Comparison of ENCODE assay signal across 1 fruit fly cellular context in genomic region chr3L:1602064-1602832, dm6.
TF ChIP-seq lines count a peak whose summit lies in the region.

CG12104 (minus strand) TSS chr3L:1602674.

TF ChIP-seq in whole organism, embryonic, 481 proteins besides CTCF, POLR2A, EP300 and RAD21 (continued from another document):
- peak; percentile 44 for TF ChIP-seq gsb-n (tag; optimal IDR thresholded peaks at IDR 0.05; lab: Kevin White, UChicago)
- peak; percentile 18 for TF ChIP-seq run (tag; optimal IDR thresholded peaks at IDR 0.05; lab: Kevin White, UChicago)
- peak; percentile 62 for TF ChIP-seq MESR4 (GFP tag; optimal IDR thresholded peaks at IDR 0.05; lab: Kevin White, UChicago)
- 0 out of 2 replicates have a peak, but pooled peaks have one; percentile 8 for TF ChIP-seq CG6689 (GFP tag; IDR thresholded peaks at IDR 0.05; lab: Robert Waterston, UW)
- TF ChIP-seq CG12104 (GFP tag; optimal IDR thresholded peaks at IDR 0.05; lab: Kevin White, UChicago) = peak; percentile 88
- peak; percentile 18 for TF ChIP-seq CG17186 (GFP tag; optimal IDR thresholded peaks at IDR 0.05; lab: Kevin White, UChicago)
- no peak for TF ChIP-seq CG9215 (GFP tag; IDR thresholded peaks at IDR 0.05; lab: Robert Waterston, UW)
- TF ChIP-seq CG31441 (GFP tag; IDR thresholded peaks at IDR 0.05; lab: Robert Waterston, UW) = peak; percentile 54
- peak; percentile 15 for TF ChIP-seq Fer1 (GFP tag; optimal IDR thresholded peaks at IDR 0.05; lab: Kevin White, UChicago)
- TF ChIP-seq Kr (GFP tag; optimal IDR thresholded peaks at IDR 0.05; lab: Kevin White, UChicago) = no peak
